Fruit fly (Drosophila melanogaster) whole organism, pupa: ENCODE results near the gene Pvr.

Experiments
- CG14655 ChIP-seq: fragments of 200-800 bp; sonication (Bioruptor generic); optimal IDR thresholded peaks from 3 replicates; lab custom pipeline; 2017; ENCODE audit warnings: mild to moderate bottlenecking, missing biosample characterization, missing genetic modification reagents, missing genetic modification characterization
- CG17806 ChIP-seq: fragments of 200-800 bp; sonication (Bioruptor generic); optimal IDR thresholded peaks from 2 replicates; lab custom pipeline; 2018; ENCODE audit warnings: missing biosample characterization, mild to moderate bottlenecking, missing genetic modification characterization, moderate library complexity
- CG32121 ChIP-seq: fragments of 200-800 bp; sonication (Bioruptor generic); IDR thresholded peaks from 2 replicates; pipeline ENCODE4 v1.3.6; 2022; ENCODE audit warnings: missing biosample characterization, missing genetic modification characterization
- CG4496 ChIP-seq: fragments of 200-800 bp; sonication (Bioruptor generic); IDR thresholded peaks from 3 replicates; pipeline ENCODE4 v1.3.6; 2022; ENCODE audit warnings: missing biosample characterization, missing genetic modification characterization
- EcR ChIP-seq: fragments of 200-800 bp; sonication (Bioruptor generic); optimal IDR thresholded peaks from 3 replicates; lab custom pipeline; 2019; ENCODE audit warnings: missing biosample characterization, missing genetic modification characterization, mild to moderate bottlenecking, moderate library complexity, missing genetic modification reagents
- Snoo ChIP-seq: fragments of 200-800 bp; sonication (Bioruptor generic); optimal IDR thresholded peaks from 3 replicates; lab custom pipeline; 2017; ENCODE audit warnings: missing biosample characterization, mild to moderate bottlenecking, missing genetic modification characterization, inconsistent platforms
- gl ChIP-seq: fragments of 200-800 bp; sonication (Bioruptor generic); optimal IDR thresholded peaks from 2 replicates; lab custom pipeline; 2018; ENCODE audit warnings: missing biosample characterization, mild to moderate bottlenecking, missing genetic modification characterization
- rn ChIP-seq: fragments of 200-800 bp; sonication (Bioruptor generic); IDR thresholded peaks from 2 replicates; pipeline ENCODE4 v1.3.6; 2022; ENCODE audit warnings: missing biosample characterization, missing genetic modification characterization

DNA sequence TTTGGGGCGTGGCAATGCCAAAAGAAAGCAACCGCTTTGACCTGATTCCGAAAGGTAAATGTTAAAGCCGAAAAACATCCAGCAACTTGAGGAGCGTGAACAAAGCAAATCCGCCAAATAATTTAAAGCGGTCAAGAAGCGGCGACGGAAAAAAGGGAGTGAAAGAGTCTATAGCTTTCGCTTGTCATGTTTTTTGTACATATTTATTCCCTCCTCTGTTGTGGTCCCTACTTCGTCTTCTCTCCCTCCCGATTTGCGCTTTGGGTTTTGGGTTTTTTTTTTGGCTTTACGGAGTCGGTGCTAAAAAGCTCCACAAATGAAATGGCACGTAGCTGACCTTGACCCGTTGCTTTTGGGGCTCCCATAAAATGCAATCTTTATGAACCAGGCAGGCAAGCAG lies 34.4 kb upstream of the Pvr start:
- no peak for TF ChIP-seq CG32121 (GFP tag; lab: Robert Waterston, UW)
- TF ChIP-seq CG17806 (tag; lab: Kevin White, UChicago) = no peak
- TF ChIP-seq CG4496 (GFP tag; lab: Robert Waterston, UW) = no peak
- TF ChIP-seq gl (tag; lab: Kevin White, UChicago) = no peak
- TF ChIP-seq Snoo (tag; lab: Kevin White, UChicago) = no peak
- no peak for TF ChIP-seq CG14655 (GFP tag; lab: Kevin White, UChicago)
- TF ChIP-seq rn (GFP tag; lab: Robert Waterston, UW) = no peak
- no peak for TF ChIP-seq EcR (GFP tag; lab: Kevin White, UChicago)
